Fruit fly (Drosophila melanogaster) whole organism: ENCODE data around the gene osk.

Source experiments
- CG8478 ChIP-seq: fragments of >200 bp; optimal IDR thresholded peaks from 2 replicates; lab custom pipeline; 2018; ENCODE audit warnings: inconsistent platforms
- EcR ChIP-seq, 2 experiments: fragments of >200 bp; optimal IDR thresholded peaks; 2 replicates each; lab custom pipeline; 2017; ENCODE audit warnings: missing biosample characterization in 2 of 2, missing genetic modification characterization in 2 of 2, missing genetic modification reagents in 2 of 2
- pan ChIP-seq: fragments of >200 bp; optimal IDR thresholded peaks from 2 replicates; lab custom pipeline; 2017
- psq ChIP-seq: fragments of >200 bp; optimal IDR thresholded peaks from 2 replicates; lab custom pipeline; 2017
- usp ChIP-seq: fragments of >200 bp; optimal IDR thresholded peaks from 2 replicates; lab custom pipeline; 2017; ENCODE audit warnings: missing biosample characterization, missing genetic modification characterization, mixed read lengths

DNA sequence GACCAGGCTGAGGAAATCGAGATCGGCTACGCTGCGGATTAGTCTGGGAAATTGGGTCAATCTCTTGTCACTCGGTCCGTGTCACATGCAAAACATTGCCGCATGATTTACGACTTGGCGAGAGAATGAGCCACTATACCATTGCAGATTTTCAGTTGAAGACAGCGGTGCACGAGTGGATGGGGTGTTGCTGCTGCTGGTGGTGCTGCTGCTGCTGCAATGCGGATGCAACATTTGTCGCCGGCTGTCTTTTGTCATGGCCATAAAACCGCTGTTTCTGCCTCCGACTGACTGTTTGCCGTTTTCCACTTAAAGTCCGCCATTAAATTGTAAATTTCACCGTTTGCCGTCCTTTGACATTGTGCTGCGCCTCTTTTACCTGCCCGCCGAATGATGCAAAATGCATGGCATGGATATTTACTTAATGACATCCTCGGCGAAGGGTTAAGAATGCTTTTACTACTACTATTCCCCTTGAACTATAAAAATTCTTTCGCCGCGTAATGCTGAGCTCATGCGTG is 41.2 kb downstream of the osk start:
- TF ChIP-seq EcR (GFP tag; optimal IDR thresholded peaks at IDR 0.05; lab: Kevin White, UChicago) (no peak), CG8478 (lab: Kevin White, UChicago) (no peak), pan (no peak), usp (GFP tag; lab: Kevin White, UChicago) (no peak), psq (lab: Kevin White, UChicago) (no peak)
